Fruit fly (Drosophila melanogaster) whole organism, embryonic: Measurements from ENCODE around the gene Cyp4d20.

ENCODE experiments used
- Asciz ChIP-seq: fragments of 200-800 bp; sonication (Bioruptor generic); optimal IDR thresholded peaks from 2 replicates; lab custom pipeline; 2017; ENCODE audit warnings: missing biosample characterization, mild to moderate bottlenecking, missing genetic modification characterization, missing genetic modification reagents
- Awh ChIP-seq: fragments of 200-800 bp; sonication (Bioruptor generic); IDR thresholded peaks from 2 replicates; pipeline ENCODE4, ENCODE4 v1.3.6; 2022; ENCODE audit warnings: missing biosample characterization, missing genetic modification characterization
- Blimp-1 ChIP-seq: fragments of 200-800 bp; sonication (Bioruptor generic); optimal IDR thresholded peaks from 3 replicates; lab custom pipeline; 2018; ENCODE audit warnings: missing biosample characterization, missing genetic modification characterization, mild to moderate bottlenecking, moderate library complexity, missing genetic modification reagents
- CG11696 ChIP-seq: fragments of 200-800 bp; sonication (Bioruptor generic); IDR thresholded peaks from 2 replicates; pipeline ENCODE4 v1.3.6; 2022; ENCODE audit warnings: missing biosample characterization, missing genetic modification characterization
- CG14710 ChIP-seq: fragments of 200-800 bp; sonication (Bioruptor generic); optimal IDR thresholded peaks from 3 replicates; lab custom pipeline; 2019; ENCODE audit warnings: missing biosample characterization, mild to moderate bottlenecking, missing genetic modification characterization, moderate library complexity
- CG14965 ChIP-seq: fragments of 200-800 bp; sonication (Bioruptor generic); optimal IDR thresholded peaks from 2 replicates; lab custom pipeline; 2016; ENCODE audit warnings: missing biosample characterization, missing genetic modification characterization, borderline replicate concordance
- CG15696 ChIP-seq: fragments of 200-800 bp; sonication (Bioruptor generic); optimal IDR thresholded peaks from 2 replicates; lab custom pipeline; 2019; ENCODE audit warnings: missing biosample characterization, mild to moderate bottlenecking, missing genetic modification characterization, moderate library complexity
- CG17829 ChIP-seq: fragments of 200-800 bp; optimal IDR thresholded peaks from 2 replicates; lab custom pipeline; 2019; ENCODE audit warnings: missing biosample characterization, mild to moderate bottlenecking, missing genetic modification characterization, moderate library complexity
- CG18262 ChIP-seq: fragments of 200-800 bp; optimal IDR thresholded peaks from 3 replicates; lab custom pipeline; 2019; ENCODE audit warnings: missing biosample characterization, mild to moderate bottlenecking, missing genetic modification characterization, moderate library complexity
- CG2129 ChIP-seq: fragments of 200-800 bp; sonication (Bioruptor generic); IDR thresholded peaks from 2 replicates; pipeline ENCODE4 v1.3.6; 2022; ENCODE audit warnings: missing biosample characterization, missing genetic modification characterization; ENCODE audit not compliant: partially characterized antibody
- CG2678 ChIP-seq: fragments of 200-800 bp; sonication (Bioruptor generic); optimal IDR thresholded peaks from 3 replicates; lab custom pipeline; 2019; ENCODE audit warnings: missing biosample characterization, mild to moderate bottlenecking, missing genetic modification characterization, moderate library complexity
- CG2875 ChIP-seq: fragments of 200-800 bp; sonication (Bioruptor generic); optimal IDR thresholded peaks from 2 replicates; lab custom pipeline; 2017; ENCODE audit warnings: missing biosample characterization, mild to moderate bottlenecking, missing genetic modification characterization, missing genetic modification reagents
- CG4707 ChIP-seq: fragments of 200-800 bp; sonication (Bioruptor generic); optimal IDR thresholded peaks from 2 replicates; lab custom pipeline; 2018; ENCODE audit warnings: missing biosample characterization, mild to moderate bottlenecking, missing genetic modification characterization, moderate library complexity
- CG4854 ChIP-seq: fragments of 200-800 bp; sonication (Bioruptor generic); optimal IDR thresholded peaks from 2 replicates; lab custom pipeline; 2016; ENCODE audit warnings: missing biosample characterization, missing genetic modification characterization, inconsistent platforms
- CG5180 ChIP-seq: fragments of 200-800 bp; sonication (Bioruptor generic); optimal IDR thresholded peaks from 3 replicates; lab custom pipeline; 2017; ENCODE audit warnings: missing biosample characterization, missing genetic modification characterization, mild to moderate bottlenecking, moderate library complexity, missing genetic modification reagents
- CG7271 ChIP-seq: fragments of 200-800 bp; sonication (Bioruptor generic); optimal IDR thresholded peaks from 2 replicates; lab custom pipeline; 2018; ENCODE audit warnings: missing biosample characterization, mild to moderate bottlenecking, missing genetic modification characterization, moderate library complexity
- CG7556 ChIP-seq: fragments of 200-800 bp; sonication (Bioruptor generic); optimal IDR thresholded peaks from 2 replicates; lab custom pipeline; 2017; ENCODE audit warnings: missing biosample characterization, mild to moderate bottlenecking, missing genetic modification characterization
- CG8924 ChIP-seq: fragments of 200-800 bp; optimal IDR thresholded peaks from 3 replicates; lab custom pipeline; 2019; ENCODE audit warnings: missing biosample characterization, mild to moderate bottlenecking, missing genetic modification characterization, moderate library complexity
- Camta ChIP-seq: fragments of 200-800 bp; sonication (Bioruptor generic); optimal IDR thresholded peaks from 2 replicates; lab custom pipeline; 2016; ENCODE audit warnings: missing biosample characterization, missing genetic modification characterization
- CrebB ChIP-seq: fragments of 200-800 bp; sonication (Bioruptor generic); optimal IDR thresholded peaks from 3 replicates; lab custom pipeline; 2018; ENCODE audit warnings: missing biosample characterization, mild to moderate bottlenecking, missing genetic modification characterization
- Fer3 ChIP-seq: fragments of 200-800 bp; sonication (Bioruptor generic); optimal IDR thresholded peaks from 2 replicates; lab custom pipeline; 2018; ENCODE audit warnings: missing biosample characterization, mild to moderate bottlenecking, missing genetic modification characterization, moderate library complexity
- Hr51 ChIP-seq, 2 experiments: fragments of 200-800 bp; sonication (Bioruptor generic); optimal IDR thresholded peaks; 2 replicates in 1 of 2; 3 replicates in 1 of 2; lab custom pipeline; 2016 to 2018; ENCODE audit warnings: missing biosample characterization in 2 of 2, missing genetic modification characterization in 2 of 2, mild to moderate bottlenecking in 1 of 2, moderate library complexity in 1 of 2
- Neu2 ChIP-seq: fragments of 200-800 bp; sonication (Bioruptor generic); optimal IDR thresholded peaks from 3 replicates; lab custom pipeline; 2016; ENCODE audit warnings: missing biosample characterization, missing genetic modification characterization, borderline replicate concordance
- Pdp1 ChIP-seq, 2 experiments: fragments of 200-800 bp; sonication (Bioruptor generic); optimal IDR thresholded peaks; 3 replicates each; lab custom pipeline; 2016; ENCODE audit warnings: missing biosample characterization in 2 of 2, missing genetic modification characterization in 2 of 2, mild to moderate bottlenecking in 1 of 2, moderate library complexity in 1 of 2
- Side ChIP-seq: fragments of 200-800 bp; sonication (Bioruptor generic); optimal IDR thresholded peaks from 2 replicates; lab custom pipeline; 2016; ENCODE audit warnings: missing biosample characterization, missing genetic modification characterization
- Sin3A ChIP-seq: fragments of >200 bp; optimal IDR thresholded peaks from 2 replicates; lab custom pipeline; 2018
- Sox100B ChIP-seq: fragments of 200-800 bp; sonication (Bioruptor generic); optimal IDR thresholded peaks from 3 replicates; lab custom pipeline; 2018; ENCODE audit warnings: missing biosample characterization, mild to moderate bottlenecking, missing genetic modification characterization
- Vsx1 ChIP-seq: fragments of 200-800 bp; sonication (Bioruptor generic); optimal IDR thresholded peaks from 2 replicates; lab custom pipeline; 2017; ENCODE audit warnings: missing biosample characterization, mild to moderate bottlenecking, missing genetic modification characterization, missing genetic modification reagents
- ara ChIP-seq: fragments of 200-800 bp; sonication (Bioruptor generic); IDR thresholded peaks from 2 replicates; pipeline ENCODE4 v1.3.6; 2022; ENCODE audit warnings: missing biosample characterization, missing genetic modification characterization
- bsh ChIP-seq, 2 experiments: fragments of 200-800 bp; sonication (Bioruptor generic); optimal IDR thresholded peaks; 2 replicates each; lab custom pipeline; 2017 to 2018; ENCODE audit warnings: mild to moderate bottlenecking in 2 of 2, missing biosample characterization in 2 of 2, missing genetic modification characterization in 2 of 2, moderate library complexity in 1 of 2
- btn ChIP-seq: fragments of 200-800 bp; sonication (Bioruptor generic); optimal IDR thresholded peaks from 2 replicates; lab custom pipeline; 2016; ENCODE audit warnings: missing biosample characterization, missing genetic modification characterization
- caup ChIP-seq: fragments of 200-800 bp; sonication (Bioruptor generic); optimal IDR thresholded peaks from 3 replicates; lab custom pipeline; 2017; ENCODE audit warnings: missing biosample characterization, mild to moderate bottlenecking, missing genetic modification characterization, moderate library complexity; ENCODE audit not compliant: severe bottlenecking
- fd96Cb ChIP-seq: fragments of 200-800 bp; sonication (Bioruptor generic); optimal IDR thresholded peaks from 2 replicates; lab custom pipeline; 2018; ENCODE audit warnings: missing biosample characterization, mild to moderate bottlenecking, missing genetic modification characterization, moderate library complexity
- gcm ChIP-seq: fragments of 200-800 bp; sonication (Bioruptor generic); optimal IDR thresholded peaks from 2 replicates; lab custom pipeline; 2019; ENCODE audit warnings: missing biosample characterization, mild to moderate bottlenecking, missing genetic modification characterization, moderate library complexity
- hb ChIP-seq: fragments of 200-800 bp; sonication (Bioruptor generic); IDR thresholded peaks from 3 replicates; pipeline ENCODE4 v1.3.6; 2022; ENCODE audit warnings: missing biosample characterization, missing genetic modification characterization; ENCODE audit not compliant: partially characterized antibody
- kah ChIP-seq: fragments of 200-800 bp; sonication (Bioruptor generic); optimal IDR thresholded peaks from 2 replicates; lab custom pipeline; 2018; ENCODE audit warnings: missing biosample characterization, mild to moderate bottlenecking, missing genetic modification characterization
- pan ChIP-seq, 4 experiments: fragments of >200 bp in 3 of 4; fragments of 200-800 bp in 1 of 4; sonication (Bioruptor generic) in 1 of 4; optimal IDR thresholded peaks in 3 of 4; IDR thresholded peaks in 1 of 4; 2 replicates each; pipeline versions ENCODE4 v1.3.6 to Lab custom; 2017 to 2022; ENCODE audit warnings: missing biosample characterization in 2 of 4, missing genetic modification characterization in 2 of 4, mixed read lengths in 1 of 4
- prd ChIP-seq, 3 experiments: fragments of >200 bp in 2 of 3; fragments of 200-800 bp in 1 of 3; sonication (Bioruptor generic) in 1 of 3; optimal IDR thresholded peaks in 2 of 3; IDR thresholded peaks in 1 of 3; 2 replicates in 2 of 3; 3 replicates in 1 of 3; pipeline versions ENCODE4 v1.3.6 to Lab custom; 2017 to 2022; ENCODE audit warnings: missing biosample characterization in 1 of 3, missing genetic modification characterization in 1 of 3
- sc ChIP-seq, 3 experiments: fragments of >200 bp in 2 of 3; fragments of 200-800 bp in 1 of 3; sonication (Bioruptor generic) in 1 of 3; optimal IDR thresholded peaks; 2 replicates in 2 of 3; 3 replicates in 1 of 3; lab custom pipeline; 2017; ENCODE audit warnings: mild to moderate bottlenecking in 1 of 3, missing biosample characterization in 1 of 3, missing genetic modification characterization in 1 of 3, missing genetic modification reagents in 1 of 3
- schlank ChIP-seq: fragments of 200-800 bp; sonication (Bioruptor generic); optimal IDR thresholded peaks from 2 replicates; lab custom pipeline; 2018; ENCODE audit warnings: missing biosample characterization, mild to moderate bottlenecking, missing genetic modification characterization
- sqz ChIP-seq: fragments of 200-800 bp; sonication (Bioruptor generic); optimal IDR thresholded peaks from 3 replicates; lab custom pipeline; 2018; ENCODE audit warnings: missing biosample characterization, mild to moderate bottlenecking, missing genetic modification characterization
- tll ChIP-seq, 2 experiments: fragments of 200-800 bp in 1 of 2; fragments of >200 bp in 1 of 2; sonication (Bioruptor generic) in 1 of 2; optimal IDR thresholded peaks; 2 replicates each; lab custom pipeline; 2017 to 2019; ENCODE audit warnings: missing biosample characterization in 2 of 2, missing genetic modification characterization in 2 of 2, mild to moderate bottlenecking in 1 of 2, moderate library complexity in 1 of 2
- trem ChIP-seq: fragments of 200-800 bp; optimal IDR thresholded peaks from 3 replicates; lab custom pipeline; 2019; ENCODE audit warnings: missing biosample characterization, mild to moderate bottlenecking, missing genetic modification characterization, moderate library complexity
- twi ChIP-seq: fragments of 200-800 bp; optimal IDR thresholded peaks from 2 replicates; lab custom pipeline; 2019; ENCODE audit warnings: missing biosample characterization, mild to moderate bottlenecking, missing genetic modification characterization, moderate library complexity
- z ChIP-seq: fragments of 200-800 bp; sonication (Bioruptor generic); IDR thresholded peaks from 3 replicates; pipeline ENCODE4 v1.3.6; 2022; ENCODE audit warnings: missing biosample characterization, missing genetic modification characterization
- zfh1 ChIP-seq: fragments of 200-800 bp; sonication (Bioruptor generic); IDR thresholded peaks from 3 replicates; pipeline ENCODE4 v1.3.6; 2022; ENCODE audit warnings: missing biosample characterization, missing genetic modification characterization

Gene Cyp4d20

DNA sequence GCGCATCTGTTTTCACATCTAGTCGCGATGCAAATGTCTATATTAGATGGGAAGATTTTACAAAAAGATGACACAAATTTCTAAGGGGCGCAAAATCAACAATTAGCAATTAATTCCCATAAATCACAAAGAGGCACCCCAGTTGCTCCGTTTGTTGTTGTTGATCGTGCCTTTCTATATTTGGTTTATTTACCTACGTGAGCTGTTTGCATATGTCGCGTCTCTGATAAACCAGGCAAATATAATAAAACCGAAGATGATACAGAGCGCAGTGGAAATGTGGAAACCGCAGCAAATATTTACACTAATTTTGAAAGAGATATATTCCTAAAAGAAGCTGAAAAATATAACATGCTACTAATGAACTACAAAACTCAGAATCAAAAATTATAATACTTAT, 11.2 kb upstream of the Cyp4d20 start (continued):
- TF ChIP-seq CG4854 (peak; percentile 43), kah (peak; percentile 36), CG18262 (tag; lab: Kevin White, UChicago) (peak; percentile 52), schlank (tag; lab: Kevin White, UChicago) (peak; percentile 31), sqz (peak; percentile 43), z (GFP tag; lab: Robert Waterston, UW) (0 out of 3 replicates have a peak, but pooled peaks have one; percentile 34), CG7556 (GFP tag; lab: Kevin White, UChicago) (peak; percentile 33), CG11696 (GFP tag; lab: Robert Waterston, UW) (0 out of 2 replicates have a peak, but pooled peaks have one; percentile 17), CG2129 (GFP tag; lab: Robert Waterston, UW) (no peak), Asciz (GFP tag; lab: Kevin White, UChicago) (peak; percentile 74), Sox100B (GFP tag; lab: Kevin White, UChicago) (peak; percentile 73), fd96Cb (peak; percentile 8), ara (GFP tag; lab: Robert Waterston, UW) (peak; percentile 67), CrebB (tag; lab: Kevin White, UChicago) (peak; percentile 20), CG14965 (GFP tag; lab: Kevin White, UChicago) (no peak), btn (GFP tag; lab: Kevin White, UChicago) (peak; percentile 12), CG14710 (tag; lab: Kevin White, UChicago) (peak; percentile 48), CG15696 (tag; lab: Kevin White, UChicago) (peak; percentile 79), hb (GFP tag; lab: Robert Waterston, UW) (no peak), CG2875 (GFP tag; lab: Kevin White, UChicago) (peak; percentile 59), caup (GFP tag; lab: Kevin White, UChicago) (no peak), Vsx1 (GFP tag; lab: Kevin White, UChicago) (peak; percentile 33), zfh1 (GFP tag; lab: Robert Waterston, UW) (peak; percentile 73), CG2678 (tag; lab: Kevin White, UChicago) (peak; percentile 65), tll (GFP tag; optimal IDR thresholded peaks at IDR 0.05; lab: Kevin White, UChicago) (peak in 1 of 2 experiments; percentile 39), Blimp-1 (GFP tag; lab: Kevin White, UChicago) (peak; percentile 71), gcm (peak; percentile 46), sc (optimal IDR thresholded peaks at IDR 0.05; lab: Kevin White, UChicago) (no peak), sc (GFP tag; optimal IDR thresholded peaks at IDR 0.05; lab: Kevin White, UChicago) (peak; percentile 26), Awh (GFP tag; lab: Robert Waterston, UW) (peak; percentile 81), Hr51 (GFP tag; optimal IDR thresholded peaks at IDR 0.05; lab: Kevin White, UChicago) (peak in 1 of 2 experiments; percentile 16), CG17829 (peak; percentile 0), Pdp1 (GFP tag; optimal IDR thresholded peaks at IDR 0.05; lab: Kevin White, UChicago) (peak in 1 of 2 experiments; percentile 14), pan (optimal IDR thresholded peaks at IDR 0.05; lab: Kevin White, UChicago) (no peak), pan (GFP tag; optimal IDR thresholded peaks at IDR 0.05 in 1 of 2, IDR thresholded peaks at IDR 0.05 in 1 of 2) (peak in 1 of 2 experiments; percentile 9), trem (peak; percentile 15), CG7271 (peak; percentile 50), Camta (GFP tag; lab: Kevin White, UChicago) (peak; percentile 62), twi (tag; lab: Kevin White, UChicago) (peak; percentile 1), CG5180 (peak; percentile 70), Neu2 (GFP tag; lab: Kevin White, UChicago) (no peak), Fer3 (peak; percentile 33), CG8924 (tag; lab: Kevin White, UChicago) (peak; percentile 36), prd (optimal IDR thresholded peaks at IDR 0.05; lab: Kevin White, UChicago) (no peak), prd (GFP tag; IDR thresholded peaks at IDR 0.05; lab: Robert Waterston, UW) (peak; percentile 39; the same call in 1 of the 3 replicates), bsh (GFP tag; optimal IDR thresholded peaks at IDR 0.05; lab: Kevin White, UChicago) (peak in 1 of 2 experiments; percentile 34), Side (GFP tag; lab: Kevin White, UChicago) (peak; percentile 44), Sin3A (lab: Kevin White, UChicago) (no peak), CG4707 (GFP tag; lab: Kevin White, UChicago) (peak; percentile 56)
